Worm (Caenorhabditis elegans) whole organism, young adult: ENCODE results near the gene fbxa-65.

Experiments
- C17E4.6 ChIP-seq: fragments of 200-800 bp; sonication (Bioruptor generic); IDR thresholded peaks from 2 replicates; pipeline ENCODE4 v1.3.6; 2022; ENCODE audit warnings: missing genetic modification reagents, missing genetic modification characterization, missing compliant biosample characterization
- F23B12.7 ChIP-seq: sonication (generic microtip); optimal IDR thresholded peaks from 2 replicates; lab custom pipeline; 2017; ENCODE audit warnings: missing genetic modification characterization, mild to moderate bottlenecking, missing compliant biosample characterization, antibody characterized with exemption, moderate library complexity; ENCODE audit not compliant: insufficient read depth
- F33H1.4 ChIP-seq: fragments of 200-800 bp; sonication (Bioruptor generic); IDR thresholded peaks from 2 replicates; pipeline ENCODE4 v1.3.6; 2022; ENCODE audit warnings: missing genetic modification reagents, missing genetic modification characterization, missing compliant biosample characterization
- F37B4.10 ChIP-seq: fragments of 200-800 bp; sonication (Bioruptor generic); IDR thresholded peaks from 2 replicates; pipeline ENCODE4 v1.3.6; 2022; ENCODE audit warnings: missing genetic modification characterization, missing compliant biosample characterization
- F52B5.7 ChIP-seq: sonication (generic microtip); optimal IDR thresholded peaks from 2 replicates; lab custom pipeline; 2016; ENCODE audit warnings: mild to moderate bottlenecking, missing genetic modification characterization, missing compliant biosample characterization
- F57A8.1 ChIP-seq: fragments of 200-800 bp; sonication (Bioruptor generic); optimal IDR thresholded peaks from 2 replicates; lab custom pipeline; 2018; ENCODE audit warnings: mild to moderate bottlenecking, missing genetic modification characterization, moderate library complexity, missing compliant biosample characterization
- T07F8.4 ChIP-seq: sonication (generic microtip); optimal IDR thresholded peaks from 2 replicates; lab custom pipeline; 2016; ENCODE audit warnings: mild to moderate bottlenecking, missing genetic modification characterization, moderate library complexity, missing compliant biosample characterization
- T26A5.8 ChIP-seq: sonication (generic microtip); optimal IDR thresholded peaks from 2 replicates; lab custom pipeline; 2016; ENCODE audit warnings: missing genetic modification characterization, missing compliant biosample characterization
- Y67H2A.10 ChIP-seq: fragments of 200-800 bp; sonication (Bioruptor generic); conservative IDR thresholded peaks from 2 replicates; pipeline ENCODE4 v1.3.6; 2022; ENCODE audit warnings: missing genetic modification reagents, missing genetic modification characterization, missing compliant biosample characterization
- aptf-2 ChIP-seq: fragments of 200-800 bp; sonication (Bioruptor generic); conservative IDR thresholded peaks from 2 replicates; pipeline ENCODE4 v1.3.6; 2022; ENCODE audit warnings: missing genetic modification reagents, missing genetic modification characterization, missing compliant biosample characterization
- aptf-3 ChIP-seq: fragments of 200-800 bp; sonication (Bioruptor generic); IDR thresholded peaks from 2 replicates; pipeline ENCODE4 v1.3.6; 2022; ENCODE audit warnings: missing genetic modification characterization, missing compliant biosample characterization
- attf-3 ChIP-seq: fragments of 200-800 bp; sonication (Bioruptor generic); conservative IDR thresholded peaks from 2 replicates; pipeline ENCODE4 v1.3.6; 2022; ENCODE audit warnings: missing genetic modification reagents, missing genetic modification characterization, missing compliant biosample characterization
- cebp-1 ChIP-seq, 2 experiments: fragments of 200-800 bp in 1 of 2; sonication (Bioruptor generic) in 1 of 2; sonication (generic microtip) in 1 of 2; IDR thresholded peaks in 1 of 2; optimal IDR thresholded peaks in 1 of 2; 2 replicates each; pipeline versions ENCODE4 v1.3.6 to Lab custom; 2017 to 2022; ENCODE audit warnings: missing compliant biosample characterization in 2 of 2, missing genetic modification characterization in 2 of 2, mild to moderate bottlenecking in 1 of 2, missing genetic modification reagents in 1 of 2, moderate library complexity in 1 of 2
- cebp-2 ChIP-seq: fragments of 200-800 bp; sonication (Bioruptor generic); IDR thresholded peaks from 2 replicates; pipeline ENCODE4 v1.3.6; 2022; ENCODE audit warnings: missing genetic modification characterization, missing compliant biosample characterization
- ceh-100 ChIP-seq: fragments of 200-800 bp; sonication (Bioruptor generic); IDR thresholded peaks from 2 replicates; pipeline ENCODE4 v1.3.6; 2022; ENCODE audit warnings: missing genetic modification reagents, missing genetic modification characterization, missing compliant biosample characterization
- ceh-27 ChIP-seq: fragments of 200-800 bp; sonication (Bioruptor generic); optimal IDR thresholded peaks from 2 replicates; lab custom pipeline; 2018; ENCODE audit warnings: mild to moderate bottlenecking, missing genetic modification characterization, moderate library complexity, missing compliant biosample characterization
- die-1 ChIP-seq: sonication (generic microtip); optimal IDR thresholded peaks from 2 replicates; lab custom pipeline; 2016; ENCODE audit warnings: missing genotype, mild to moderate bottlenecking, missing genetic modification characterization, missing compliant biosample characterization
- dox-1 ChIP-seq: fragments of 200-800 bp; sonication (Bioruptor generic); IDR thresholded peaks from 2 replicates; pipeline ENCODE4 v1.3.6; 2022; ENCODE audit warnings: missing genetic modification reagents, missing genetic modification characterization, missing compliant biosample characterization
- dpff-1 ChIP-seq: sonication (generic microtip); optimal IDR thresholded peaks from 2 replicates; lab custom pipeline; 2017; ENCODE audit warnings: mild to moderate bottlenecking, missing genetic modification characterization, missing compliant biosample characterization
- gei-17 ChIP-seq: fragments of 200-800 bp; sonication (Bioruptor generic); optimal IDR thresholded peaks from 2 replicates; lab custom pipeline; 2018; ENCODE audit warnings: mild to moderate bottlenecking, missing genetic modification characterization, missing compliant biosample characterization
- hlh-26 ChIP-seq: fragments of 200-800 bp; sonication (Bioruptor generic); conservative IDR thresholded peaks from 2 replicates; pipeline ENCODE4 v1.3.6; 2022; ENCODE audit warnings: missing genetic modification reagents, missing genetic modification characterization, missing compliant biosample characterization
- lag-1 ChIP-seq: fragments of 200-800 bp; sonication (Bioruptor generic); IDR thresholded peaks from 2 replicates; pipeline ENCODE4 v1.3.6; 2022; ENCODE audit warnings: missing genetic modification reagents, missing genetic modification characterization, missing compliant biosample characterization
- let-607 ChIP-seq, 2 experiments: fragments of 200-800 bp in 1 of 2; sonication (Bioruptor generic) in 1 of 2; sonication (generic microtip) in 1 of 2; optimal IDR thresholded peaks; 2 replicates each; lab custom pipeline; 2016 to 2018; ENCODE audit warnings: mild to moderate bottlenecking in 2 of 2, missing compliant biosample characterization in 2 of 2, missing genetic modification characterization in 2 of 2, moderate library complexity in 2 of 2, missing genotype in 1 of 2
- lin-54 ChIP-seq: fragments of 200-800 bp; sonication (Bioruptor generic); optimal IDR thresholded peaks from 2 replicates; lab custom pipeline; 2018; ENCODE audit warnings: mild to moderate bottlenecking, missing genetic modification characterization, missing compliant biosample characterization
- lsy-27 ChIP-seq: sonication (generic microtip); optimal IDR thresholded peaks from 2 replicates; lab custom pipeline; 2017; ENCODE audit warnings: missing genetic modification characterization, mild to moderate bottlenecking, missing compliant biosample characterization, antibody characterized with exemption, missing genotype, borderline replicate concordance; ENCODE audit not compliant: insufficient read depth
- madf-6 ChIP-seq: fragments of 200-800 bp; sonication (Bioruptor generic); IDR thresholded peaks from 2 replicates; pipeline ENCODE4 v1.3.6; 2022; ENCODE audit warnings: missing genetic modification reagents, missing genetic modification characterization, missing compliant biosample characterization
- mel-28 ChIP-seq: sonication (generic microtip); optimal IDR thresholded peaks from 2 replicates; lab custom pipeline; 2016; ENCODE audit warnings: borderline replicate concordance, mild to moderate bottlenecking, missing genetic modification characterization, missing compliant biosample characterization
- nhr-120 ChIP-seq: fragments of 200-800 bp; sonication (Bioruptor generic); IDR thresholded peaks from 2 replicates; pipeline ENCODE4 v1.3.6; 2022; ENCODE audit warnings: missing genetic modification characterization, missing compliant biosample characterization
- nhr-27 ChIP-seq: fragments of 200-800 bp; sonication (Bioruptor generic); optimal IDR thresholded peaks from 2 replicates; lab custom pipeline; 2018; ENCODE audit warnings: mild to moderate bottlenecking, missing genetic modification characterization, moderate library complexity, missing compliant biosample characterization
- nhr-90 ChIP-seq: sonication (generic microtip); optimal IDR thresholded peaks from 2 replicates; lab custom pipeline; 2016; ENCODE audit warnings: missing genotype, mild to moderate bottlenecking, missing genetic modification characterization, missing compliant biosample characterization
- pha-4 ChIP-seq: fragments of 150-350 bp; sonication (generic microtip); optimal IDR thresholded peaks from 2 replicates; lab custom pipeline; 2014; ENCODE audit warnings: missing biosample characterization, missing genetic modification reagents, missing genetic modification characterization
- rec-8 ChIP-seq, 2 experiments: sonication (generic microtip); optimal IDR thresholded peaks; 2 replicates each; lab custom pipeline; 2016; ENCODE audit warnings: mild to moderate bottlenecking in 2 of 2, missing genetic modification characterization in 2 of 2, missing genetic modification reagents in 2 of 2, missing genotype in 2 of 2, missing biosample characterization in 1 of 2, missing compliant biosample characterization in 1 of 2, moderate library complexity in 1 of 2
- snpc-4 ChIP-seq, 5 experiments: fragments of 150-350 bp in 1 of 5; sonication (generic microtip) in 4 of 5; optimal IDR thresholded peaks; 2 replicates each; lab custom pipeline; 2014 to 2018; ENCODE audit warnings: missing genetic modification characterization in 5 of 5, missing biosample characterization in 3 of 5, antibody characterized with exemption in 2 of 5, mild to moderate bottlenecking in 2 of 5, missing compliant biosample characterization in 2 of 5, missing genotype in 2 of 5, moderate library complexity in 2 of 5, missing genetic modification reagents in 1 of 5
- tbx-9 ChIP-seq: sonication (generic microtip); optimal IDR thresholded peaks from 2 replicates; lab custom pipeline; 2016; ENCODE audit warnings: borderline replicate concordance, missing genetic modification characterization, inconsistent platforms, missing compliant biosample characterization
- tlf-1 ChIP-seq: fragments of 200-800 bp; sonication (Bioruptor generic); optimal IDR thresholded peaks from 2 replicates; lab custom pipeline; 2018; ENCODE audit warnings: mild to moderate bottlenecking, missing genetic modification characterization, missing compliant biosample characterization
- unc-130 ChIP-seq: sonication (generic microtip); optimal IDR thresholded peaks from 2 replicates; lab custom pipeline; 2016; ENCODE audit warnings: missing genetic modification reagents, missing genetic modification characterization, missing compliant biosample characterization
- zim-3 ChIP-seq: sonication (generic microtip); optimal IDR thresholded peaks from 2 replicates; lab custom pipeline; 2017; ENCODE audit warnings: mild to moderate bottlenecking, missing genetic modification characterization, moderate library complexity, missing compliant biosample characterization
- ztf-18 ChIP-seq: sonication (generic microtip); optimal IDR thresholded peaks from 2 replicates; lab custom pipeline; 2016; ENCODE audit warnings: missing genotype, mild to moderate bottlenecking, missing genetic modification characterization, missing compliant biosample characterization

fbxa-65 gene

DNA sequence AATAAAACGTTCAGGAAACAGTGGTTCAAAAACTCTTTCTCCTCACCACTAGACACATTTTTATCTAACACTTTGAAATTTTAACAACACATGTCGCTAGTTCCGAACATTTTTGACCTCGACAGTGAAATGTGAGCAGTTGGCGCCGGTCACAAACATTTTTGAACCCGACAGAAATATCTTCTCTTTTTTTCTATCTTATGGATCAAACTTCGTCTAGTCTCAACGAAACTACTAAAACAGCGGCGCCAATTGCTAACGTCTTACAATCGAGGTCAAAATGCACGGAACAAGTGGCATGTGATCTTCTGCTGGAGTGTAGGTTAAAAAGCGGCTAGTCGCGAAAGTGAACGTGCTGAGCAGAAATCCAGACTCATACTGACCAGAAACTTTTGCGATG, 2.3 kb downstream of the fbxa-65 start:
- TF ChIP-seq lsy-27 (no peak), F52B5.7 (tag; lab: Kevin White, UChicago) (no peak), tlf-1 (GFP tag; lab: Kevin White, UChicago) (no peak), ztf-18 (tag; lab: Kevin White, UChicago) (no peak), mel-28 (tag; lab: Kevin White, UChicago) (no peak), cebp-2 (GFP tag; lab: Robert Waterston, UW) (no peak), F33H1.4 (GFP tag; lab: Robert Waterston, UW) (no peak), F37B4.10 (GFP tag; lab: Robert Waterston, UW) (no peak), rec-8 (tag; optimal IDR thresholded peaks at IDR 0.05; lab: Kevin White, UChicago) (no peak), aptf-3 (no peak), nhr-27 (tag; lab: Kevin White, UChicago) (no peak), hlh-26 (no peak), unc-130 (GFP tag; lab: Kevin White, UChicago) (no peak), die-1 (tag; lab: Kevin White, UChicago) (no peak), F23B12.7 (tag; lab: Kevin White, UChicago) (no peak), nhr-90 (no peak), aptf-2 (no peak)

DNA sequence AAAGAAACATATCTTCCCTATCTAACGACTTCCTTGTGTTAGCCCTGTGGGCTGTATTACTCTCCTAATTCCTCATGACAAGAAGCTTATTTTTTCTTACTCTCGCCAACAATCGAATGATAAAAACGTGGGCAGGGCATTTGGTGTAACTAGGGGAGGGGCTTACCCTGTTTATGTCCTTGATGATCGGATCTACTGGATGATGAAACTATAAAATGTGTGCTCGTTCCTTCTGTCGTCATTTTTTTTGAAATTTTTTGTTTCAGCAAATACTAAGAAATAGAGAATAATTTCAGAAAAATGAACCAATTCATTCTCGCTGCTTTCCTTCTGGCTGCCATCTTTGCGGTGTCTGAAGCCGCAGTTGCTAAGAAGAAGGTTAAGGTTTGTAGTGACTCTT, 3.8 kb downstream of the fbxa-65 start, which contains the start of gene C17B7.3:
TSS of gene C17B7.3 (plus strand) at position 301 of the 400 bp plus-strand sequence.
- TF ChIP-seq F52B5.7 (tag; lab: Kevin White, UChicago) = no peak
- TF ChIP-seq madf-6 (GFP tag; lab: Robert Waterston, UW) = no peak
- TF ChIP-seq cebp-1 (GFP tag; IDR thresholded peaks at IDR 0.05; lab: Robert Waterston, UW) = no peak
- TF ChIP-seq cebp-1 (tag; optimal IDR thresholded peaks at IDR 0.05; lab: Kevin White, UChicago) = no peak
- TF ChIP-seq snpc-4 (GFP tag; optimal IDR thresholded peaks at IDR 0.05; lab: Kevin White, UChicago) = no peak
- no peak for TF ChIP-seq snpc-4 (tag; optimal IDR thresholded peaks at IDR 0.05; lab: Kevin White, UChicago)
- TF ChIP-seq zim-3 = no peak
- no peak for TF ChIP-seq pha-4 (tag; lab: Kevin White, UChicago)
- no peak for TF ChIP-seq dpff-1 (tag; lab: Kevin White, UChicago)
- no peak for TF ChIP-seq gei-17

DNA sequence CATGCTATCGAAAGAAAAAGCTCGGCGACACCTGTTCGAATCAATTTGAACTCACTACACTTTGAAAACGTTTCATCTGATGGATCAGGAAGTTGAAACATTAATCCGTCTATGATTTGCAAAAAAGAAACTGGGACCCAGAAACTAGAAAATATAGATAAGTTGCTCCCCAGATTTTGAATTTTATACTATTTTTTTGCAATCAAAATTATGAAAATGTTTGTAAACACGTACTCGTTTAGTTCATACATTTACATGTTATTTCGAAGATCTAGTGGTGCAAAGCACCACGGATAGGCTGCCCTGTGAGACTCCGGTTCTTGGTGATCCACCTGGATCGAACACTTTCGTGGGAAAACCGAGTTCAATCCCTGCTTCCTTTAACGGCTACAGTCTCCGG, 4.4 kb downstream of the fbxa-65 start, which contains the start of gene C17B7.10:
TSS of gene C17B7.10 (minus strand) at position 101 of the 400 bp plus-strand sequence.
- TF ChIP-seq ceh-27 (GFP tag; lab: Kevin White, UChicago) (no peak), C17E4.6 (GFP tag; lab: Robert Waterston, UW) (0 out of 2 replicates have a peak, but pooled peaks have one; percentile 30), lsy-27 (no peak)

DNA sequence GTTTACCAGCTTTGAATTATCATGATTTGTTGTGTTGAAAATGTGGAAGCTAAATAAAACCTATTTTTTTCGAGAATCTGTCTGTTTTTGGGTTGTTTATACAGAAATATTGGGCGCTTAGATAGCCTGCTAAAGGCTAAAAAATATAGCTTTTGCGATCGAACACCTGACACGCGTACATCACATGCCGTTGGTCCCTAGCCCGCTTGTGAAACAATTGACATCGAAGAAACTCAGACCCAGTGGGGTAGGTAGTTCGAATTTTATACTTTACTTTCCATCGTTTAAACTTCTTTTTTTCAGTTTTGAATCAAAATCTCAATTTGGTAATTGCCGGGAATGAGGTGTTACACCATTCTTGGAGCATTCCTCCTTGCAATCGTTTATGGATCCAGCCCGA, 7.3 kb downstream of the fbxa-65 start, which contains the start of gene C17B7.4:
TSS of gene C17B7.4 (plus strand) at position 301 of the 400 bp plus-strand sequence.
- no peak for TF ChIP-seq lin-54
- TF ChIP-seq T07F8.4 = no peak
- TF ChIP-seq ceh-100 (GFP tag; lab: Robert Waterston, UW) = no peak
- TF ChIP-seq attf-3 (GFP tag; lab: Robert Waterston, UW) = no peak
- TF ChIP-seq nhr-120 (GFP tag; lab: Robert Waterston, UW) = no peak
- no peak for TF ChIP-seq dox-1
- no peak for TF ChIP-seq gei-17
- no peak for TF ChIP-seq F23B12.7 (tag; lab: Kevin White, UChicago)
- TF ChIP-seq lag-1 = no peak
- no peak for TF ChIP-seq T26A5.8
- TF ChIP-seq F57A8.1 = no peak
- TF ChIP-seq C17E4.6 (GFP tag; lab: Robert Waterston, UW) = no peak
- no peak for TF ChIP-seq Y67H2A.10
- no peak for TF ChIP-seq let-607 (tag; optimal IDR thresholded peaks at IDR 0.05; lab: Kevin White, UChicago)
- TF ChIP-seq tbx-9 (tag; lab: Kevin White, UChicago) = no peak
- TF ChIP-seq, all 124 proteins: peak for 0
